Worm (Caenorhabditis elegans) whole organism, young adult: ENCODE results near the gene fbxa-127.

ENCODE experiments used
- F10E7.11 ChIP-seq: sonication (generic microtip); optimal IDR thresholded peaks from 2 replicates; lab custom pipeline; 2017; ENCODE audit warnings: mild to moderate bottlenecking, missing genetic modification characterization, moderate library complexity, missing compliant biosample characterization
- Y56A3A.18 ChIP-seq: fragments of 200-800 bp; sonication (Bioruptor generic); IDR thresholded peaks from 2 replicates; pipeline ENCODE4 v1.3.6; 2022; ENCODE audit warnings: missing genetic modification reagents, missing genetic modification characterization, missing compliant biosample characterization
- bed-1 ChIP-seq: fragments of 200-800 bp; sonication (Bioruptor generic); IDR thresholded peaks from 2 replicates; pipeline ENCODE4 v1.3.6; 2022; ENCODE audit warnings: missing genetic modification reagents, missing genetic modification characterization, missing compliant biosample characterization
- cebp-1 ChIP-seq, 2 experiments: fragments of 200-800 bp in 1 of 2; sonication (Bioruptor generic) in 1 of 2; sonication (generic microtip) in 1 of 2; IDR thresholded peaks in 1 of 2; optimal IDR thresholded peaks in 1 of 2; 2 replicates each; pipeline versions ENCODE4 v1.3.6 to Lab custom; 2017 to 2022; ENCODE audit warnings: missing compliant biosample characterization in 2 of 2, missing genetic modification characterization in 2 of 2, mild to moderate bottlenecking in 1 of 2, missing genetic modification reagents in 1 of 2, moderate library complexity in 1 of 2
- nfya-1 ChIP-seq: sonication (generic microtip); optimal IDR thresholded peaks from 2 replicates; lab custom pipeline; 2017; ENCODE audit warnings: antibody characterized with exemption, missing compliant biosample characterization, missing genetic modification characterization, borderline replicate concordance; ENCODE audit not compliant: insufficient read depth
- nhr-179 ChIP-seq: sonication (generic microtip); optimal IDR thresholded peaks from 2 replicates; lab custom pipeline; 2016; ENCODE audit warnings: mild to moderate bottlenecking, missing genetic modification characterization, missing compliant biosample characterization
- snpc-4 ChIP-seq, 5 experiments: fragments of 150-350 bp in 1 of 5; sonication (generic microtip) in 4 of 5; optimal IDR thresholded peaks; 2 replicates each; lab custom pipeline; 2014 to 2018; ENCODE audit warnings: missing genetic modification characterization in 5 of 5, missing biosample characterization in 3 of 5, antibody characterized with exemption in 2 of 5, mild to moderate bottlenecking in 2 of 5, missing compliant biosample characterization in 2 of 5, missing genotype in 2 of 5, moderate library complexity in 2 of 5, missing genetic modification reagents in 1 of 5
- tlf-1 ChIP-seq: fragments of 200-800 bp; sonication (Bioruptor generic); optimal IDR thresholded peaks from 2 replicates; lab custom pipeline; 2018; ENCODE audit warnings: mild to moderate bottlenecking, missing genetic modification characterization, missing compliant biosample characterization

DNA sequence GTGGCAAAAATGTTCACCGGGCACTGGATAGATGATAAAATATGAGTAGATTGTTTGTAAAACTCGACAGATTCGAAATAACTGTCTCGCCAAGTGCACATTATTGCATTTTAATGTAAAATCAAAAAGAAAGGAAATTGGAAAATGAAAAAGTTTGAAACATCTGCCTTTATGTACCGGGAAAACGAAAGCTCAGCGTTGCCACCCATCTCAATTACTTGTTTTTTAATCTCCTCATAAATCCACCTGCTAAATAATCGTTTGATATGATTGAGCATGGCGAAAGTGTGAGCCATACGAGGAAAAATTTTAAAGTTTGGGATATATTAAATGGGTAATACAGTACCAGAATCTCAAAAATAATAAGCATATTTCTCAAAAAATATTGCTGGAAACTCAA lies 12.0 kb upstream of the fbxa-127 start, which contains the start of gene srh-137:
- TF ChIP-seq Y56A3A.18 (GFP tag; lab: Robert Waterston, UW) (no peak), F10E7.11 (tag; lab: Kevin White, UChicago) (no peak), tlf-1 (GFP tag; lab: Kevin White, UChicago) (no peak), nfya-1 (tag; lab: Kevin White, UChicago) (no peak), snpc-4 (GFP tag; optimal IDR thresholded peaks at IDR 0.05; lab: Kevin White, UChicago) (no peak), snpc-4 (tag; optimal IDR thresholded peaks at IDR 0.05; lab: Kevin White, UChicago) (no peak), nhr-179 (tag; lab: Kevin White, UChicago) (no peak), cebp-1 (GFP tag; IDR thresholded peaks at IDR 0.05; lab: Robert Waterston, UW) (no peak), cebp-1 (tag; optimal IDR thresholded peaks at IDR 0.05; lab: Kevin White, UChicago) (no peak), bed-1 (no peak)
